Fruit fly (Drosophila melanogaster) ovary, adult (tissue): Measurements from ENCODE around the gene pip.

Source experiments
- CG17801 ChIP-seq: fragments of 200-800 bp; optimal IDR thresholded peaks from 2 replicates; lab custom pipeline; 2019; ENCODE audit warnings: missing biosample characterization, mild to moderate bottlenecking, missing genetic modification characterization, moderate library complexity; ENCODE audit not compliant: partially characterized antibody

The pip gene

DNA sequence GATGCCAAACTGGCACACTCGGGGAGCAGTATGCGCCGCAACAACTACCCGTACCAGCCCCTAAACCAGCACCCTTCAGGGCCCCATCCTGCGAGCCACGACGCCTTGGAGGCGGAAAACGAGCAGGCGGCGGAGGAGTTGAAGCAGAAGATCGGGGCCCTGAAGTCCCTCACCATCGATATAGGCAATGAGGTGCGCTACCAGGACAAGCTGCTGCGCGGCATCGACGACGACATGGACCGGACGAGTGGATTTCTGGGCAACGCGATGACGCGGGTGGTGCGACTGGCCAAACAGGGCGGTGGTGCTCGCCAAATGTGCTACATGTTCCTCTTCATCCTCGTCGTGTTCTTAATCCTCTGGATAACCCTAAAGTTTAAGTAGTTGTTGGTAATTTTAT is 75.7 kb downstream of the pip start:
- no peak for TF ChIP-seq CG17801 (GFP tag; lab: Kevin White, UChicago)

DNA sequence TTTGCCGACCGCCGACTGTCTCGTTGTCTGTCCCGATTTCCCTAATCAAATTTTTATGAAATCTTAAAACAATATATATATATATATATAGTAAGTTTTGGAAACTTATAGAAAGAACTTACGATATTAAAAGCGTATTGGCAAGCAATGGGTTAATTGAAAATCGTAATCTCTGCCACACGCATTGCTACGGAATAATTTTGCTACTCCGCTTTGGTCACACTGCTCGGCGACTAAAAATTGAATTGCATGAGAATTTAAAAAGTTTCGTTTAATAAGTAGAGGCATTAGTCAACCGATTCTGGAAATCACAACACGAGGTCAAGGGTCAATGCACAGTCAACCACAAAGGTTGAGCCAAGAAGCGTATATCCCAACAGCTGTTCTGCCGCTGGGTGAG is 76.2 kb downstream of the pip start, which contains the start of gene Bet1:
Gene Bet1 (plus strand): TSS at position 182 of the 400 bp plus-strand sequence.
- no peak for TF ChIP-seq CG17801 (GFP tag; lab: Kevin White, UChicago)

DNA sequence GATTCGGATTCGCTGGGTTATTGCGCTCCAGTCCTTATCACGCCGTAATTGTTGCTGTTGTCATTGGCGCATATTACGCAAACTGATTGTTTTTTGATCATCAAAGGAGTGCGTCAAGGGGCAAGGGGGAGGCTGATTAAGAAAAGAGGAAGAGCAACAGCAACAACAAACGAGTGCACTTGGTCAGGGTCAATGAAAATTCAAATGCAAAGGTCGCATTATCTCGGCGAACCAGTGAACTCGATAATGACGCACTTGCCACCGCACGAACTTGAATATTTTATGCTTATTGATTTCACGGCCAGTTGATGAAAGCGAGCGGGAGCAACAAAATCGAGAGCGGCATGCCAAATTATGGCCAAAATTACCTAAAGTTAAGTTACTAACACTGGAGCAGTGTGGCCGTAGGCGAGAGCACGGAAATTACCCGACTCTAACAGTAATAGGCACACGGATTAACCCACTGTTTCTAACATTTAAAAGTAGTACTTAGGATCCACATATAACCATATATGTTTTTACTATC is 77.1 kb downstream of the pip start, which contains the start of gene nes:
Gene nes (minus strand): TSS at position 402 of the 526 bp plus-strand sequence.
- peak; percentile 56 for TF ChIP-seq CG17801 (GFP tag; lab: Kevin White, UChicago)

DNA sequence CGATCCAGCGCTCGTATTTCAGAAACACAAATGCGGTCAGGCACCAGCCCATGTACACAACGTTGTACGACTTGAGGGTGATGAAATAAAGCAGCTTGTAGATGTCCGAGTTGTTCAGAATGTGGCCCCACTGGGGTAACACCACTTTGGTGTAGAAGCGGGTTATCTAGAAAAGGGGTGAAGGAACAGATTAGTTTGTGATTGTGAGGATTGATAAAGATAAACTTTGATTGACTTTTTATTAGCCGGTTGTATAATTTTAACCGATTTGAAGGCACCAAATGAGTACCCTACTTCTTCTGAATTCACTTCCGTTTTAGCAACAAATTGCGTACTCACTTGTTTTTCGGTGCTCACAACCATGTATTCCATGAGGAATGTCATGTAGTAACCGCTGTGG is 79.2 kb downstream of the pip start:
- no peak for TF ChIP-seq CG17801 (GFP tag; lab: Kevin White, UChicago)

DNA sequence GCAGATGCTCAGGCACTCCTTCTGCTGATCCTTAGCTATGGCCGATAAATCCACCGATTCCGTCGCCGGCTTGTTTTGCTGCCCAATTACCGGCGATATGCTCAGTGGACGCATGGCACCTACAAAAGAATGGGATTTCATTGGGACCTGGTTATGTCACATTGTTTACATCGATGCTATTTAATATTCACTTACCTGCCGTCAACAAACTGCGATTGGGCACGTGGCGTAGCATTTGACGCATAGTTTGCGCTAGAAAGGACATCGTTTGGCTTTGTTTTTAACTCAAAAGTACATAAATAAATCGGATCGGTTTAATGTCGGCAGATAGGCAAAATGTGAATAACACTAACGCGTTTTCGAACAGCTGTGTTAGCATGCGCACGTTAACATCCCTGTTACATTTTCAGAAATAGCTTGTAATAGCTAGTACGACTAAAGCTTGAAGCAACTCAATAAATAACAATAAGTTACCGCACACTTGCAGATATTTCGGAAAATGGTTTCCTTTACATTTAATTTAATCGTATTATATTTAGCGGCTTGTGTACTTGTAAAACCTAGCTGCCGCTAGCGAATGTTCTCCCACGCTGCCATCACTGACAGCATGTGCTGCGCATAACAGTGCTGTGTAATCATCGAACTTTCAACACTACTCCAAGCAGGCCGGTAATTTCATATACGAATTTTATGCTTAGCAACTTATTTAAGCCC is 82.5 kb downstream of the pip start, which contains the start of the genes mRpL21 and rept:
Gene mRpL21 (minus strand): TSS at position 347 of the 714 bp plus-strand sequence.
Gene rept (plus strand): TSS at position 626 of the 714 bp plus-strand sequence.
- TF ChIP-seq CG17801 (GFP tag; lab: Kevin White, UChicago): peak; percentile 45

DNA sequence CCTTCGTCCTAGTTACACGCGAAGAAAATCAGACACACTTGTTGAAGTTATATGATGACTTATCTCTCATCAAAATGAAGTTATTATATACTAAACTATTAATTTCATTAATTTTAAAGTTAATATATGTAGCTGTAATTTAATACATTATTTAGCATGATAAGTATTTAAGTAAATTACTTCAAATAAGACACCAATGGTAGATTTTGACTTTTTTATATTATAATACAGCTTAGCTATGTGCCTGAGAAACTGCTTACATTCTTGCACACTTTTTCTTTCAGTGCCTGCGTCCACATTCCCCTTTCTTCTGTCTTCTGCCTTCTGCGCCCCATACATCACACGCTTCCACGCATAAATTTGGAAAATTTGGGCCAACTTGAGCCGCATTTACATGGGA is 85.8 kb downstream of the pip start:
- no peak for TF ChIP-seq CG17801 (GFP tag; lab: Kevin White, UChicago)
